Worm (Caenorhabditis elegans): ENCODE measurements around the gene Y41G9A.6.
A peak's percentile ranks its signal among the peaks of the same experiment; 100 is the strongest.

The Y41G9A.6 gene

DNA sequence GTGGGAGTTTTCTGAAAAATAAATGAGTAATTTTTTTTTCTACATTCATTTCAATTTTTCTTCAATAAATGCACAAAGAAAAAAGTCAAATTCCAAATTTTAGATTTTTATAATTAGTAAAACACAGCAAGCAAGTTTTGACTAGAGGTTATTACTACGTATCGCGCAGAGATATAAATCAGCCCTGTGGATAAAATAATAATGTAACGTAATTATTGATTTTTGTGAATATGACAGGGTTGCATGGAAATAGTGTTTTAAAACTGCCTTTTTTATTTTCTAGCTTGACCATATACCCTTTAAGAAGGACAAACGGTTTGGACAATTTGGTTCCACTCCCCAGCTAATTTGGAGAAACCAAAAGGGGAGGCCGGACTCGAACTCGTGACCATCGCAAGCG, 7.3 kb downstream of the Y41G9A.6 start:
- no peak for TF ChIP-seq F52B5.7 (tag; optimal IDR thresholded peaks at IDR 0.05)

DNA sequence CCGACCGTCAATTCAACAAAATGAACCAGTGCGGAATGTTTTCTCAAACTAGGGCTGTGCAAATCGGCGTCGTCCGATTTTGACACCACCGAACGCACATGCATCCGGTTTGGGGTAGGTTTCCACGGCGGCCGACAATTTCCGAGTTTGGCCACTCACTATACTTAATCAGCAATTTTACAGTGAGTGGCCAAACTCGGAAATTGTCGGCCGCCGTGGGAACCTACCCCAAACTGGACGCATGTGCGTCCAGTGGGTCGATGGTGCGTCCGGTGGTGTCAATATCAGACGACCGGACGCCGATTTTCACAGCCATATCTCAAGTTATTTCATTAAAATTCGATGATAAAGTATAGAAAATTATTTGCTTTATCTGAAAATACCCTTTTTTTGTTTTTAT, 13.5 kb downstream of the Y41G9A.6 start:
- no peak for TF ChIP-seq die-1 (tag; optimal IDR thresholded peaks at IDR 0.05)
- TF ChIP-seq xnd-1 (tag; optimal IDR thresholded peaks at IDR 0.05): no peak
- TF ChIP-seq Y67H2A.10 (GFP tag; conservative IDR thresholded peaks at IDR 0.05): no peak
- TF ChIP-seq tbp1 (GFP tag; optimal IDR thresholded peaks at IDR 0.05): no peak
- TF ChIP-seq ZK185.1 (tag; optimal IDR thresholded peaks at IDR 0.05; ENCODE audit: poor library complexity, severe bottlenecking): no peak
- no peak for TF ChIP-seq snpc-4 (GFP tag; optimal IDR thresholded peaks at IDR 0.05)
- TF ChIP-seq snpc-4 (tag; optimal IDR thresholded peaks at IDR 0.05): peak in 2 of 4 experiments; percentile 54 to 80
- no peak for TF ChIP-seq tbx-9 (tag; optimal IDR thresholded peaks at IDR 0.05; ENCODE audit: borderline replicate concordance)
- no peak for TF ChIP-seq hmg-20 (GFP tag; IDR thresholded peaks at IDR 0.05)

DNA sequence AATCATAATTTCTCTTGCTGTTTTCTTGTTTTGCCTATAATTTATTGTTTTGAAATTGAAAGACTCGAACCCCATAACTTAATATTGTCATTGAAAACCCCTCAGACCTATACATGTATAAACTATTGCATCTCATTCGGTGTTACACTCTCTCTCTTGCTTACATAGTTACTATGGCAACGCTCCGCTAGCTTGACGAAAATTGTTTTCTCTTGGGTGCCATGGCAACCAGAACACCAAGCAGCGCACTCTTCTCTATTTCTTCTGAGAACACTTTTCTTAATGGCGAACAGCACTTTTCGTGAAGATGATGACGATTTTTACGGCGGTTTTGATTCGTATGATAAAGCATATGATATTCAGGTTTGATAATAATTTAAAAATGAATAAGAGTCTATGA, 19.6 kb downstream of the Y41G9A.6 start, which contains the start of gene osm-5:
Gene osm-5 (plus strand): TSS at position 268 of the 400 bp plus-strand sequence.
- TF ChIP-seq tlf-1 (GFP tag; optimal IDR thresholded peaks at IDR 0.05) (no peak), let-607 (tag; optimal IDR thresholded peaks at IDR 0.05) (no peak), B0035.1 (tag; optimal IDR thresholded peaks at IDR 0.05) (no peak), lsy-27 (tag; optimal IDR thresholded peaks at IDR 0.05; ENCODE audit: borderline replicate concordance, insufficient read depth) (no peak), cebp-2 (GFP tag; IDR thresholded peaks at IDR 0.05) (no peak), hlh-12 (tag; optimal IDR thresholded peaks at IDR 0.05) (no peak), nhr-80 (tag; optimal IDR thresholded peaks at IDR 0.05) (no peak), fkh-3 (tag; optimal IDR thresholded peaks at IDR 0.05) (no peak), Y79H2A.3 (GFP tag; conservative IDR thresholded peaks at IDR 0.05) (no peak), Y56A3A.18 (GFP tag; IDR thresholded peaks at IDR 0.05) (no peak), egl-44 (GFP tag; IDR thresholded peaks at IDR 0.05) (no peak), Y67H2A.10 (GFP tag; conservative IDR thresholded peaks at IDR 0.05) (no peak), athp-1 (tag; optimal IDR thresholded peaks at IDR 0.05) (no peak), lin-40 (tag; optimal IDR thresholded peaks at IDR 0.05) (no peak), ztf-3 (GFP tag; optimal IDR thresholded peaks at IDR 0.05) (no peak), ceh-27 (GFP tag; optimal IDR thresholded peaks at IDR 0.05) (no peak)

DNA sequence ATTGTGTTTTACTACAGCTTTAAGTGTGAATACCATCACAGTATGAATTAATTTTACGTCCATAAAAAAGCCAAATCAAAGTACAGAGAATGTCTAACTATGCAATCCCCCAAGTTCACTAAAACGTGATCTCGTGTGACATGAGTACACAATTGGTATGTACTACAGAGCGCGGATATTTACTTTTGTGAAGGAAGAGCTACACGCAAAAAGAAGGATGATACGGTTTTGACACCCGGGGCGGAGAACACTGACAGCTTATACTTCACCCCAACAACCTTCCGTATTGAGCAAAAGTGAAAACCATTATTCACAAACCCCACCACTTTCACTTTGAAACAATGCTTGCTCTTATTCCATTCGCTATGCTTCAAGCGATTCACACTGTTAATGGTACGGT, 21.9 kb downstream of the Y41G9A.6 start, which contains the start of gene nspg-5:
Gene nspg-5 (plus strand): TSS at position 301 of the 400 bp plus-strand sequence.
- TF ChIP-seq F39B2.1 (GFP tag; IDR thresholded peaks at IDR 0.05) (no peak), rcor-1 (GFP tag; IDR thresholded peaks at IDR 0.05) (no peak), nhr-179 (tag; optimal IDR thresholded peaks at IDR 0.05) (no peak), rpc-1 (optimal IDR thresholded peaks at IDR 0.05) (no peak), rpc-1 (tag; optimal IDR thresholded peaks at IDR 0.05) (no peak), egrh-3 (GFP tag; IDR thresholded peaks at IDR 0.05) (no peak), egl-44 (GFP tag; IDR thresholded peaks at IDR 0.05) (no peak), B0336.3 (GFP tag; IDR thresholded peaks at IDR 0.05) (no peak), nfyb-1 (GFP tag; IDR thresholded peaks at IDR 0.05) (no peak), aptf-3 (GFP tag; IDR thresholded peaks at IDR 0.05) (no peak)

DNA sequence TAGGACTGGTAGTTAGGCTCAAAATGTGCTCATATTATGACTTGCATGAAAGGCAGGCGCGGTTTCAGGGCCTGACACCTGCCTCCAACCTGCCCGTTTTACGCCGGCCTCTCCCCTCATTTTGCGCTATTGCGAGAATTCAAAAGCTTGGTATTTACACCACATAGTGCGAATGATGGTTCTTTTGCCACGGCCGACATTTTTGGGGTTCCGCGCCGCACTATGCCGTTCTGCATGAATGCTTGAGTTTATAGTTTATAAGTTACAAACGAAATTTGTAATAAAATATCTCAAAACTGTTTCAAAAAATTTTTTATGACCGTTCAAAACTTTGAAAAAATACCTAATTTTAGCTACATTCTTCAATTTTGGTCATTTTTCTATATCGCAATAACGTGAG, 25.5 kb downstream of the Y41G9A.6 start:
- TF ChIP-seq Y56A3A.18 (GFP tag; IDR thresholded peaks at IDR 0.05) (no peak), snpc-4 (GFP tag; optimal IDR thresholded peaks at IDR 0.05) (no peak), snpc-4 (tag; optimal IDR thresholded peaks at IDR 0.05) (peak in 2 of 4 experiments; percentile 55 to 68)

Measured in whole organism, young adult.